Fruit fly (Drosophila melanogaster): ENCODE data around the gene SLIRP2.
A peak's percentile ranks its signal among the peaks of the same experiment; 100 is the strongest.

SLIRP2 gene

DNA sequence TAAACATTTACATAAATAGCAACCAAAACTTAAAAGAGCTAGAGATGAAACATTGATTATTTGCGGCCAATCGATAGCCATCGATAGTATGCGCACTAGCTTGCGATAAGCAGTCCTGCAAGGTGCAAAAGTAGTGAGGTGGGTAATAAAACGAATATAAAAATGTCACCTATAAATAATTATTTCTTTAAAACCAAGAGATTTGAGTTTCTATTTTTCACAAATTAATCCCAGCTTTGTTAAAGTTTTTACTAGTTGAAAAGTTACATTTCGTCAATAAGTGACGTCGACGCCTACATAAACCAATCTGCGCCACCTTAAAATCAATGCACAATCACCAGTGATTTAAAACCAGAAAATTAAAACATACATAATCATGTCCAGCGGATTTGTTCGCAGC lies at the start of gene SLIRP2, which contains the start of gene Mkk4 (continued):
- TF ChIP-seq CG18764 (GFP tag; optimal IDR thresholded peaks at IDR 0.05) (peak; percentile 98), CG1602 (GFP tag; optimal IDR thresholded peaks at IDR 0.05) (peak; percentile 100), CG14441 (GFP tag; IDR thresholded peaks at IDR 0.05) (peak; percentile 99), CG12071 (GFP tag; optimal IDR thresholded peaks at IDR 0.05) (peak; percentile 97), CG10274 (GFP tag; optimal IDR thresholded peaks at IDR 0.05) (peak; percentile 92), phol (tag; optimal IDR thresholded peaks at IDR 0.05) (peak; percentile 99), mld (GFP tag; IDR thresholded peaks at IDR 0.05; ENCODE audit: partially characterized antibody) (peak; percentile 80), Gsc (GFP tag; IDR thresholded peaks at IDR 0.05) (peak; percentile 98), CG31224 (GFP tag; IDR thresholded peaks at IDR 0.05) (peak; percentile 97), trh (GFP tag; optimal IDR thresholded peaks at IDR 0.05) (peak; percentile 98), Opbp (GFP tag; IDR thresholded peaks at IDR 0.05; ENCODE audit: partially characterized antibody) (peak; percentile 82), CG6254 (GFP tag; optimal IDR thresholded peaks at IDR 0.05) (peak; percentile 97), Asciz (GFP tag; optimal IDR thresholded peaks at IDR 0.05) (peak; percentile 97), Dek (tag; optimal IDR thresholded peaks at IDR 0.05) (peak; percentile 99), cas (GFP tag; IDR thresholded peaks at IDR 0.05) (peak; percentile 97), Myb (GFP tag; optimal IDR thresholded peaks at IDR 0.05) (peak; percentile 93), CG2889 (GFP tag; IDR thresholded peaks at IDR 0.05) (peak; percentile 98), knrl (GFP tag; IDR thresholded peaks at IDR 0.05; ENCODE audit: partially characterized antibody) (peak; percentile 90), CG3847 (GFP tag; IDR thresholded peaks at IDR 0.05) (peak; percentile 99), CG18599 (GFP tag; optimal IDR thresholded peaks at IDR 0.05) (peak; percentile 99), CG11398 (GFP tag; optimal IDR thresholded peaks at IDR 0.05) (peak; percentile 98), GATAe (GFP tag; conservative IDR thresholded peaks at IDR 0.05) (peak; percentile 97), CG16863 (GFP tag; optimal IDR thresholded peaks at IDR 0.05) (peak; percentile 99), CG8944 (GFP tag; optimal IDR thresholded peaks at IDR 0.05) (peak; percentile 99), Atf-2 (GFP tag; optimal IDR thresholded peaks at IDR 0.05) (peak; percentile 99), sug (tag; optimal IDR thresholded peaks at IDR 0.05) (peak; percentile 98), CG34224 (GFP tag; IDR thresholded peaks at IDR 0.05; ENCODE audit: partially characterized antibody) (peak; percentile 74), CG9932 (GFP tag; IDR thresholded peaks at IDR 0.05) (peak; percentile 99), fd3F (GFP tag; optimal IDR thresholded peaks at IDR 0.05) (peak; percentile 99), HLH4C (GFP tag; IDR thresholded peaks at IDR 0.05; ENCODE audit: partially characterized antibody) (peak; percentile 80), Spps (tag; optimal IDR thresholded peaks at IDR 0.05) (peak; percentile 98), ab (GFP tag; optimal IDR thresholded peaks at IDR 0.05) (peak; percentile 97), zf30C (GFP tag; optimal IDR thresholded peaks at IDR 0.05) (peak; percentile 54), CG42726 (GFP tag; IDR thresholded peaks at IDR 0.05; ENCODE audit: partially characterized antibody) (peak; percentile 85), odd (GFP tag; optimal IDR thresholded peaks at IDR 0.05) (peak; percentile 98), Xbp1 (GFP tag; optimal IDR thresholded peaks at IDR 0.05) (peak; percentile 100), CG13123 (GFP tag; optimal IDR thresholded peaks at IDR 0.05) (peak; percentile 98), slp2 (GFP tag; optimal IDR thresholded peaks at IDR 0.05) (peak; percentile 99), CG4282 (GFP tag; optimal IDR thresholded peaks at IDR 0.05) (peak; percentile 96), CG1603 (tag; optimal IDR thresholded peaks at IDR 0.05) (peak; percentile 93), Ets97D (GFP tag; optimal IDR thresholded peaks at IDR 0.05) (peak; percentile 95), gsb (GFP tag; IDR thresholded peaks at IDR 0.05) (peak; percentile 98), repo (GFP tag; optimal IDR thresholded peaks at IDR 0.05) (peak; percentile 98), psq (GFP tag; optimal IDR thresholded peaks at IDR 0.05) (peak; percentile 96), trem (tag; optimal IDR thresholded peaks at IDR 0.05) (peak; percentile 97), CG30431 (GFP tag; optimal IDR thresholded peaks at IDR 0.05) (peak; percentile 99), CG8290 (GFP tag; optimal IDR thresholded peaks at IDR 0.05) (peak; percentile 97), CG8290 (tag; optimal IDR thresholded peaks at IDR 0.05) (peak; percentile 91 to 96), seq (GFP tag; IDR thresholded peaks at IDR 0.05) (peak; percentile 99), tin (GFP tag; optimal IDR thresholded peaks at IDR 0.05) (peak; percentile 99), CG15514 (GFP tag; optimal IDR thresholded peaks at IDR 0.05) (peak; percentile 95)

Measured in whole organism, embryonic.